Worm (Caenorhabditis elegans) whole organism, L4 larva: ENCODE results near the gene nlp-46.
A peak's percentile ranks its signal among the peaks of the same experiment; 100 is the strongest.

ENCODE experiments used
- Y105C5A.15 ChIP-seq: fragments of 200-800 bp; sonication (Bioruptor generic); IDR thresholded peaks from 2 replicates; pipeline ENCODE4 v1.3.6; 2022; ENCODE audit warnings: missing genetic modification characterization, missing compliant biosample characterization
- Y5F2A.4 ChIP-seq: fragments of 200-800 bp; sonication (Bioruptor generic); optimal IDR thresholded peaks from 2 replicates; lab custom pipeline; 2018; ENCODE audit warnings: mild to moderate bottlenecking, missing genetic modification characterization, missing compliant biosample characterization
- ZK546.5 ChIP-seq, 2 experiments: sonication (generic microtip); optimal IDR thresholded peaks; 2 replicates each; lab custom pipeline; 2017; ENCODE audit warnings: missing biosample characterization in 2 of 2, missing genetic modification characterization in 2 of 2
- aha-1 ChIP-seq: fragments of 150-350 bp; peaks from one replicate; lab custom pipeline; 2014; ENCODE audit warnings: missing biosample characterization, missing genetic modification characterization
- attf-4 ChIP-seq: sonication (generic microtip); optimal IDR thresholded peaks from 3 replicates; lab custom pipeline; 2017; ENCODE audit warnings: missing biosample characterization, missing genetic modification characterization
- ceh-44 ChIP-seq: fragments of 200-800 bp; sonication (Bioruptor generic); IDR thresholded peaks from 2 replicates; pipeline ENCODE4 v1.3.6; 2022; ENCODE audit warnings: missing genetic modification reagents, missing genetic modification characterization, missing compliant biosample characterization
- ceh-62 ChIP-seq: sonication (generic microtip); optimal IDR thresholded peaks from 2 replicates; lab custom pipeline; 2017; ENCODE audit warnings: missing biosample characterization, missing genetic modification characterization
- cey-2 ChIP-seq: sonication (generic microtip); optimal IDR thresholded peaks from 3 replicates; lab custom pipeline; 2017; ENCODE audit warnings: missing genetic modification characterization, mild to moderate bottlenecking, missing compliant biosample characterization, antibody characterized with exemption, borderline replicate concordance; ENCODE audit not compliant: insufficient read depth
- ctbp-1 ChIP-seq: fragments of 200-800 bp; sonication (Bioruptor generic); IDR thresholded peaks from 2 replicates; pipeline ENCODE4 v1.3.6; 2022; ENCODE audit warnings: missing genetic modification reagents, missing genetic modification characterization, missing compliant biosample characterization
- daf-12 ChIP-seq: fragments of 150-350 bp; optimal IDR thresholded peaks from 2 replicates; lab custom pipeline; 2014; ENCODE audit warnings: missing biosample characterization, missing genetic modification reagents, missing genetic modification characterization
- daf-16 ChIP-seq, 3 experiments: sonication (generic microtip); optimal IDR thresholded peaks; 2 replicates each; lab custom pipeline; 2016 to 2017; ENCODE audit warnings: missing genetic modification characterization in 3 of 3, missing genetic modification reagents in 3 of 3, mild to moderate bottlenecking in 2 of 3, missing compliant biosample characterization in 2 of 3, missing biosample characterization in 1 of 3, moderate library complexity in 1 of 3
- daf-19 ChIP-seq: fragments of 200-800 bp; sonication (Bioruptor generic); conservative IDR thresholded peaks from 2 replicates; pipeline ENCODE4 v1.3.6; 2022; ENCODE audit warnings: missing genetic modification characterization, missing compliant biosample characterization
- dmd-6 ChIP-seq: fragments of 200-800 bp; sonication (Bioruptor generic); IDR thresholded peaks from 2 replicates; pipeline ENCODE4 v1.3.6; 2022; ENCODE audit warnings: missing genetic modification reagents, missing genetic modification characterization, missing compliant biosample characterization
- dmd-8 ChIP-seq: fragments of 200-800 bp; sonication (Bioruptor generic); IDR thresholded peaks from 2 replicates; pipeline ENCODE4 v1.3.6; 2022; ENCODE audit warnings: missing genetic modification characterization, missing compliant biosample characterization
- duxl-1 ChIP-seq: sonication (generic microtip); optimal IDR thresholded peaks from 2 replicates; lab custom pipeline; 2016; ENCODE audit warnings: mild to moderate bottlenecking, missing genetic modification characterization, moderate library complexity, missing compliant biosample characterization; ENCODE audit not compliant: poor library complexity
- egl-27 ChIP-seq: sonication (generic microtip); optimal IDR thresholded peaks from 3 replicates; lab custom pipeline; 2017; ENCODE audit warnings: missing biosample characterization, missing genetic modification reagents, missing genetic modification characterization
- fkh-10 ChIP-seq: fragments of 150-350 bp; optimal IDR thresholded peaks from 2 replicates; lab custom pipeline; 2014; ENCODE audit warnings: missing biosample characterization, missing genetic modification reagents, missing genetic modification characterization
- hif-1 ChIP-seq, 2 experiments: sonication (generic microtip); optimal IDR thresholded peaks; 2 replicates each; lab custom pipeline; 2016 to 2017; ENCODE audit warnings: missing compliant biosample characterization in 2 of 2, missing genetic modification characterization in 2 of 2, missing genetic modification reagents in 2 of 2, missing genotype in 2 of 2, mild to moderate bottlenecking in 1 of 2
- hlh-11 ChIP-seq: fragments of 200-800 bp; sonication (Bioruptor generic); optimal IDR thresholded peaks from 2 replicates; lab custom pipeline; 2018; ENCODE audit warnings: mild to moderate bottlenecking, missing genetic modification characterization, missing compliant biosample characterization
- hlh-30 ChIP-seq: sonication (generic microtip); optimal IDR thresholded peaks from 2 replicates; lab custom pipeline; 2017; ENCODE audit warnings: antibody characterized with exemption, mild to moderate bottlenecking, missing genetic modification characterization, missing compliant biosample characterization; ENCODE audit not compliant: insufficient read depth
- hmg-1.1 ChIP-seq: fragments of 200-800 bp; sonication (Bioruptor generic); IDR thresholded peaks from 2 replicates; pipeline ENCODE4 v1.3.6; 2022; ENCODE audit warnings: missing genetic modification reagents, missing genetic modification characterization, missing compliant biosample characterization
- lin-1 ChIP-seq: fragments of 200-800 bp; sonication (Bioruptor generic); IDR thresholded peaks from 2 replicates; pipeline ENCODE4 v1.3.6; 2022; ENCODE audit warnings: missing genetic modification reagents, missing genetic modification characterization, missing compliant biosample characterization
- lin-13 ChIP-seq: fragments of 150-350 bp; optimal IDR thresholded peaks from 2 replicates; lab custom pipeline; 2014; ENCODE audit warnings: missing biosample characterization, missing genetic modification reagents, missing genetic modification characterization
- lir-3 ChIP-seq: sonication (generic microtip); optimal IDR thresholded peaks from 2 replicates; lab custom pipeline; 2016; ENCODE audit warnings: mild to moderate bottlenecking, missing genetic modification characterization, missing compliant biosample characterization
- mdt-29 ChIP-seq: fragments of 200-800 bp; sonication (Bioruptor generic); IDR thresholded peaks from 2 replicates; pipeline ENCODE4 v1.3.6; 2022; ENCODE audit warnings: missing genetic modification reagents, missing genetic modification characterization, missing compliant biosample characterization
- mep-1 ChIP-seq: fragments of 150-350 bp; sonication (generic microtip); optimal IDR thresholded peaks from 3 replicates; lab custom pipeline; 2014; ENCODE audit warnings: missing biosample characterization, missing genetic modification characterization
- mes-2 ChIP-seq: sonication (generic microtip); optimal IDR thresholded peaks from 2 replicates; lab custom pipeline; 2016; ENCODE audit warnings: missing genotype, mild to moderate bottlenecking, missing genetic modification characterization, missing compliant biosample characterization; ENCODE audit not compliant: poor library complexity, severe bottlenecking
- nhr-10 ChIP-seq: fragments of 150-350 bp; optimal IDR thresholded peaks from 2 replicates; lab custom pipeline; 2014; ENCODE audit warnings: missing biosample characterization, missing genetic modification characterization
- nhr-11 ChIP-seq: fragments of 150-350 bp; optimal IDR thresholded peaks from 2 replicates; lab custom pipeline; 2014; ENCODE audit warnings: missing biosample characterization, missing genetic modification characterization
- nhr-111 ChIP-seq: fragments of 200-800 bp; sonication (Bioruptor generic); optimal IDR thresholded peaks from 2 replicates; lab custom pipeline; 2018; ENCODE audit warnings: mild to moderate bottlenecking, missing genetic modification characterization, missing compliant biosample characterization
- nhr-237 ChIP-seq: sonication (generic microtip); optimal IDR thresholded peaks from 2 replicates; lab custom pipeline; 2017; ENCODE audit warnings: missing biosample characterization, missing genetic modification characterization
- nhr-25 ChIP-seq: sonication (generic microtip); optimal IDR thresholded peaks from 2 replicates; lab custom pipeline; 2017; ENCODE audit warnings: missing genetic modification characterization, mild to moderate bottlenecking, missing compliant biosample characterization, antibody characterized with exemption, moderate library complexity, borderline replicate concordance; ENCODE audit not compliant: insufficient read depth
- nhr-41 ChIP-seq: fragments of 200-800 bp; sonication (Bioruptor generic); IDR thresholded peaks from 2 replicates; pipeline ENCODE4 v1.3.6; 2022; ENCODE audit warnings: missing genetic modification reagents, missing genetic modification characterization, missing compliant biosample characterization
- nhr-42 ChIP-seq: fragments of 200-800 bp; sonication (Bioruptor generic); IDR thresholded peaks from 2 replicates; pipeline ENCODE4 v1.3.6; 2022; ENCODE audit warnings: missing genetic modification characterization, missing compliant biosample characterization
- nhr-76 ChIP-seq: fragments of 150-350 bp; optimal IDR thresholded peaks from 2 replicates; lab custom pipeline; 2014; ENCODE audit warnings: missing biosample characterization, missing genetic modification characterization
- pha-4 ChIP-seq, 2 experiments: fragments of 150-350 bp in 1 of 2; fragments of 200-800 bp in 1 of 2; sonication (Bioruptor generic) in 1 of 2; IDR thresholded peaks in 1 of 2; optimal IDR thresholded peaks in 1 of 2; 2 replicates each; pipeline versions ENCODE4 v1.3.6 to Lab custom; 2014 to 2022; ENCODE audit warnings: missing genetic modification characterization in 2 of 2, missing genetic modification reagents in 2 of 2, missing biosample characterization in 1 of 2, missing compliant biosample characterization in 1 of 2
- set-16 ChIP-seq: fragments of 200-800 bp; sonication (Bioruptor generic); IDR thresholded peaks from 2 replicates; pipeline ENCODE4 v1.3.6; 2022; ENCODE audit warnings: missing genetic modification reagents, missing genetic modification characterization, missing compliant biosample characterization
- snpc-1.2 ChIP-seq: fragments of 200-800 bp; sonication (Bioruptor generic); IDR thresholded peaks from 2 replicates; pipeline ENCODE4 v1.3.6; 2022; ENCODE audit warnings: missing genetic modification reagents, missing genetic modification characterization, missing compliant biosample characterization
- snpc-4 ChIP-seq: fragments of 150-350 bp; optimal IDR thresholded peaks from 2 replicates; lab custom pipeline; 2014; ENCODE audit warnings: missing biosample characterization, missing genetic modification characterization
- spr-1 ChIP-seq: sonication (generic microtip); optimal IDR thresholded peaks from 2 replicates; lab custom pipeline; 2016; ENCODE audit warnings: mild to moderate bottlenecking, missing genetic modification characterization, missing compliant biosample characterization
- unc-39 ChIP-seq: sonication (generic microtip); optimal IDR thresholded peaks from 2 replicates; lab custom pipeline; 2017; ENCODE audit warnings: missing biosample characterization, missing genetic modification characterization
- zag-1 ChIP-seq: fragments of 150-350 bp; optimal IDR thresholded peaks from 2 replicates; lab custom pipeline; 2014; ENCODE audit warnings: missing biosample characterization, missing genetic modification characterization
- zip-11 ChIP-seq: fragments of 200-800 bp; sonication (Bioruptor generic); IDR thresholded peaks from 2 replicates; pipeline ENCODE4 v1.3.6; 2022; ENCODE audit warnings: missing genetic modification characterization, missing compliant biosample characterization
- ztf-11 ChIP-seq: fragments of 150-350 bp; optimal IDR thresholded peaks from 2 replicates; lab custom pipeline; 2014; ENCODE audit warnings: missing biosample characterization, missing genetic modification characterization

nlp-46 gene

DNA sequence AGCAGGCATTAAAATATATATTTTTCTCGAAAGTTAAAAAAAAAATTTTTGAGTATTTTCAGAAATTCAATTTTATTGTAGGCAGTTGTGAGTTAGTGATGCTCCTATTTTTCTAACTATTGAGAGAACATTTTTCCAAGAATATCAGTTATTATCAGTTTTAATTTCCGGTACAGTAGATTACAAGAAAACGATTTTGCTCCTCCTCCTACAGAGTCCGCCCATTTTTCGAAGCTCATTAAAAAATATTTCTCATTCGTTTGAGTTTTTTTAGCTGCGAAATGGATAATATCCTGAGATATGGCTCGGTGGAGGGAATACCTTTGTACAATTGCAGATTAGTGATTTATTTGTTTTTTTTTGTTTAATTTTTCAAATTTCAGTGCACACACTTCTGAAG lies 21.5 kb downstream of the nlp-46 start, which contains the start of gene srt-39:
Gene srt-39 (plus strand): TSS at position 301 of the 400 bp plus-strand sequence.
- TF ChIP-seq ztf-11 (tag; lab: Kevin White, UChicago), result no peak
- TF ChIP-seq mdt-29 (GFP tag; lab: Robert Waterston, UW), result 0 out of 2 replicates have a peak, but pooled peaks have one; percentile 16

DNA sequence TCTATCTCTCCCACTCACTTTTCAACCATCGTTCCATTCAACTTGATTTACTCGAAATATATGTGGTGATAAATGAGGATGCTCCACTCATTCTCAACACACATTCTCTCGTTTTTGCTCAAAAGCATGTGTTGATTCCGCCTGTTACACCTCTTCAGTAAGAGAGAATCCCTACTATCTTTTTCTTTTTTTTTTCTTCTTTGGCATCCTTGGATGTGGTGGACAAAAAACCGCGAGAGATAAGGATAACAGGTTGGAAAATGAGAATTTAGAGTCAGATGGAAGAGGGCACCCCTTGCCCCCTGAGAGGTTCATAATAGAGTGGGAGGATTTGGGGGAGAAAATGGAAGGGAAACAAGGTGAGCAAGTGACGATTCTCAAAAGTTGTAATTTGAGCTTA lies 27.1 kb downstream of the nlp-46 start:
- TF ChIP-seq daf-19 (GFP tag; lab: Robert Waterston, UW), result no peak
- TF ChIP-seq dmd-8, result 0 out of 2 replicates have a peak, but pooled peaks have one; percentile 33
- TF ChIP-seq nhr-111 (GFP tag; lab: Kevin White, UChicago), result no peak
- no peak for TF ChIP-seq spr-1 (tag; lab: Kevin White, UChicago)
- no peak for TF ChIP-seq mes-2
- no peak for TF ChIP-seq nhr-41 (GFP tag; lab: Robert Waterston, UW)
- no peak for TF ChIP-seq unc-39 (tag; lab: Kevin White, UChicago)
- TF ChIP-seq zag-1, result no peak
- no peak for TF ChIP-seq Y5F2A.4
- no peak for TF ChIP-seq fkh-10 (GFP tag; lab: Kevin White, UChicago)
- no peak for TF ChIP-seq nhr-25 (tag; lab: Kevin White, UChicago)
- 0 out of 2 replicates have a peak, but pooled peaks have one; percentile 34 for TF ChIP-seq ctbp-1 (GFP tag; lab: Robert Waterston, UW)
- TF ChIP-seq Y105C5A.15 (GFP tag; lab: Robert Waterston, UW), result no peak
- TF ChIP-seq lin-1 (GFP tag; lab: Robert Waterston, UW), result no peak
- peak in 1 of 2 experiments; percentile 86 for TF ChIP-seq daf-16 (GFP tag; optimal IDR thresholded peaks at IDR 0.05; lab: Kevin White, UChicago)
- no peak for TF ChIP-seq daf-16 (tag; optimal IDR thresholded peaks at IDR 0.05; lab: Kevin White, UChicago)
- no peak for TF ChIP-seq lin-13 (GFP tag; lab: Kevin White, UChicago)
- TF ChIP-seq duxl-1, result no peak
- no peak for TF ChIP-seq lir-3
- no peak for TF ChIP-seq attf-4 (tag; lab: Kevin White, UChicago)
- no peak for TF ChIP-seq dmd-6 (GFP tag; lab: Robert Waterston, UW)
- TF ChIP-seq mep-1 (tag; lab: Kevin White, UChicago), result no peak
- no peak for TF ChIP-seq snpc-4 (tag; lab: Kevin White, UChicago)
- no peak for TF ChIP-seq nhr-10 (tag; lab: Kevin White, UChicago)
- TF ChIP-seq nhr-237 (tag; lab: Kevin White, UChicago), result no peak
- peak; percentile 56 for TF ChIP-seq nhr-11 (tag; lab: Kevin White, UChicago)
- TF ChIP-seq hlh-30, result no peak
- peak; percentile 61 for TF ChIP-seq hlh-11 (tag; lab: Kevin White, UChicago)
- TF ChIP-seq hmg-1.1 (GFP tag; lab: Robert Waterston, UW), result 0 out of 2 replicates have a peak, but pooled peaks have one; percentile 19
- TF ChIP-seq aha-1, result no peak
- no peak for TF ChIP-seq nhr-76 (tag; lab: Kevin White, UChicago)
- no peak for TF ChIP-seq ceh-62 (tag; lab: Kevin White, UChicago)
- TF ChIP-seq snpc-1.2 (GFP tag; lab: Robert Waterston, UW), result no peak
- TF ChIP-seq zip-11 (GFP tag; lab: Robert Waterston, UW), result no peak
- TF ChIP-seq nhr-42 (GFP tag; lab: Robert Waterston, UW), result no peak
- TF ChIP-seq egl-27, result no peak
- no peak for TF ChIP-seq set-16 (GFP tag; lab: Robert Waterston, UW)
- no peak for TF ChIP-seq ceh-44
- TF ChIP-seq daf-12, result no peak
- no peak for TF ChIP-seq pha-4 (GFP tag; IDR thresholded peaks at IDR 0.05; lab: Robert Waterston, UW)
- TF ChIP-seq pha-4 (tag; optimal IDR thresholded peaks at IDR 0.05; lab: Kevin White, UChicago), result no peak
- no peak for TF ChIP-seq ZK546.5 (tag; optimal IDR thresholded peaks at IDR 0.05; lab: Kevin White, UChicago)
- no peak for TF ChIP-seq cey-2
- no peak for TF ChIP-seq hif-1 (tag; optimal IDR thresholded peaks at IDR 0.05; lab: Kevin White, UChicago)
- TF ChIP-seq ztf-11 (tag; lab: Kevin White, UChicago), result no peak
